Worm (Caenorhabditis elegans) whole organism, L4 larva: ENCODE measurements around the gene dao-6.

Experiments used
- ceh-82 ChIP-seq: sonication (generic microtip); optimal IDR thresholded peaks from 2 replicates; lab custom pipeline; 2017; ENCODE audit warnings: missing biosample characterization, missing genetic modification characterization
- dpl-1 ChIP-seq: fragments of 150-350 bp; optimal IDR thresholded peaks from 2 replicates; lab custom pipeline; 2014; ENCODE audit warnings: missing biosample characterization, missing genetic modification reagents, missing genetic modification characterization
- dve-1 ChIP-seq: sonication (generic microtip); optimal IDR thresholded peaks from 2 replicates; lab custom pipeline; 2017; ENCODE audit warnings: antibody characterized with exemption, mild to moderate bottlenecking, missing genetic modification characterization, missing compliant biosample characterization; ENCODE audit not compliant: insufficient read depth
- fos-1 ChIP-seq: fragments of 150-350 bp; optimal IDR thresholded peaks from 2 replicates; lab custom pipeline; 2014; ENCODE audit warnings: missing biosample characterization, missing genetic modification characterization
- lin-1 ChIP-seq: fragments of 200-800 bp; sonication (Bioruptor generic); IDR thresholded peaks from 2 replicates; pipeline ENCODE4 v1.3.6; 2022; ENCODE audit warnings: missing genetic modification reagents, missing genetic modification characterization, missing compliant biosample characterization
- nhr-76 ChIP-seq: fragments of 150-350 bp; optimal IDR thresholded peaks from 2 replicates; lab custom pipeline; 2014; ENCODE audit warnings: missing biosample characterization, missing genetic modification characterization
- nhr-77 ChIP-seq: fragments of 150-350 bp; optimal IDR thresholded peaks from 2 replicates; lab custom pipeline; 2014; ENCODE audit warnings: missing biosample characterization, missing genetic modification characterization
- pha-4 ChIP-seq, 2 experiments: fragments of 150-350 bp in 1 of 2; fragments of 200-800 bp in 1 of 2; sonication (Bioruptor generic) in 1 of 2; IDR thresholded peaks in 1 of 2; optimal IDR thresholded peaks in 1 of 2; 2 replicates each; pipeline versions ENCODE4 v1.3.6 to Lab custom; 2014 to 2022; ENCODE audit warnings: missing genetic modification characterization in 2 of 2, missing genetic modification reagents in 2 of 2, missing biosample characterization in 1 of 2, missing compliant biosample characterization in 1 of 2

- no peak for TF ChIP-seq nhr-76
- TF ChIP-seq pha-4 (GFP tag; IDR thresholded peaks at IDR 0.05; lab: Robert Waterston, UW): no peak
- no peak for TF ChIP-seq pha-4 (tag; optimal IDR thresholded peaks at IDR 0.05; lab: Kevin White, UChicago)
- no peak for TF ChIP-seq lin-1 (GFP tag; lab: Robert Waterston, UW)
- no peak for TF ChIP-seq ceh-82 (tag; lab: Kevin White, UChicago)
- TF ChIP-seq dve-1: no peak
- TF ChIP-seq nhr-77 (tag; lab: Kevin White, UChicago): no peak
- TF ChIP-seq fos-1 (tag; lab: Kevin White, UChicago): no peak
- no peak for TF ChIP-seq dpl-1 (GFP tag; lab: Kevin White, UChicago)
Measured at ce11 chrIII:9725114-9725513, 10.9 kb downstream of the dao-6 start, which contains the start of gene clec-162.
